Worm (Caenorhabditis elegans) whole organism, early embryonic: ENCODE data around the gene C27D6.12.
A peak's percentile ranks its signal among the peaks of the same experiment; 100 is the strongest.

ENCODE experiments used
- B0310.2 ChIP-seq: sonication (generic microtip); optimal IDR thresholded peaks from 2 replicates; lab custom pipeline; 2016; ENCODE audit warnings: mild to moderate bottlenecking, missing genetic modification characterization, missing compliant biosample characterization
- F13C5.2 ChIP-seq: sonication (generic microtip); optimal IDR thresholded peaks from 2 replicates; lab custom pipeline; 2017; ENCODE audit warnings: mild to moderate bottlenecking, missing genetic modification characterization, inconsistent platforms, missing compliant biosample characterization
- aly-1 ChIP-seq: sonication (generic microtip); optimal IDR thresholded peaks from 2 replicates; lab custom pipeline; 2016; ENCODE audit warnings: missing genetic modification characterization, missing compliant biosample characterization
- ama-1 ChIP-seq: fragments of 150-350 bp; optimal IDR thresholded peaks from 2 replicates; lab custom pipeline; 2014
- ceh-13 ChIP-seq: fragments of 200-800 bp; sonication (Bioruptor generic); optimal IDR thresholded peaks from 2 replicates; lab custom pipeline; 2018; ENCODE audit warnings: mild to moderate bottlenecking, missing genetic modification characterization, missing compliant biosample characterization
- ceh-36 ChIP-seq: sonication (generic microtip); optimal IDR thresholded peaks from 2 replicates; lab custom pipeline; 2016; ENCODE audit warnings: missing genetic modification characterization, inconsistent platforms, missing compliant biosample characterization
- ets-7 ChIP-seq: sonication (generic microtip); optimal IDR thresholded peaks from 2 replicates; lab custom pipeline; 2016; ENCODE audit warnings: missing genotype, missing genetic modification characterization, missing compliant biosample characterization
- flt-1 ChIP-seq: fragments of 200-800 bp; sonication (Bioruptor generic); IDR thresholded peaks from 2 replicates; pipeline ENCODE4 v1.3.6; 2022; ENCODE audit warnings: missing genetic modification characterization, missing compliant biosample characterization
- hmbx-1 ChIP-seq: sonication (generic microtip); optimal IDR thresholded peaks from 2 replicates; lab custom pipeline; 2016; ENCODE audit warnings: mild to moderate bottlenecking, missing genetic modification characterization, missing compliant biosample characterization
- hmg-4 ChIP-seq: fragments of 200-800 bp; sonication (Bioruptor generic); optimal IDR thresholded peaks from 2 replicates; lab custom pipeline; 2018; ENCODE audit warnings: mild to moderate bottlenecking, missing genetic modification characterization, missing compliant biosample characterization
- hnd-1 ChIP-seq: sonication (generic microtip); optimal IDR thresholded peaks from 2 replicates; lab custom pipeline; 2016; ENCODE audit warnings: missing genetic modification characterization, missing compliant biosample characterization
- pes-1 ChIP-seq: fragments of 200-800 bp; sonication (Bioruptor generic); IDR thresholded peaks from 2 replicates; pipeline ENCODE4 v1.3.6; 2022; ENCODE audit warnings: missing genetic modification reagents, missing genetic modification characterization, missing compliant biosample characterization
- scrt-1 ChIP-seq: fragments of 200-800 bp; sonication (Bioruptor generic); IDR thresholded peaks from 2 replicates; pipeline ENCODE4 v1.3.6; 2022; ENCODE audit warnings: missing genetic modification characterization, missing compliant biosample characterization
- sea-1 ChIP-seq: fragments of 200-800 bp; sonication (Bioruptor generic); conservative IDR thresholded peaks from 2 replicates; pipeline ENCODE4 v1.3.6; 2022; ENCODE audit warnings: missing genetic modification characterization, missing compliant biosample characterization
- tbx-11 ChIP-seq: fragments of 200-800 bp; sonication (Bioruptor generic); IDR thresholded peaks from 2 replicates; pipeline ENCODE4 v1.3.6; 2022; ENCODE audit warnings: missing genetic modification characterization, missing compliant biosample characterization
- tbx-37 ChIP-seq: fragments of 200-800 bp; sonication (Bioruptor generic); conservative IDR thresholded peaks from 2 replicates; pipeline ENCODE4 v1.3.6; 2022; ENCODE audit warnings: missing genetic modification reagents, missing genetic modification characterization, missing compliant biosample characterization
- tra-4 ChIP-seq: sonication (generic microtip); optimal IDR thresholded peaks from 2 replicates; lab custom pipeline; 2017; ENCODE audit warnings: missing genetic modification characterization, missing compliant biosample characterization

The C27D6.12 gene

ce11 chrII:5177902-5178301 lies at the start of gene C27D6.12:
C27D6.12 (minus strand) TSS chrII:5178002.
- TF ChIP-seq aly-1 (tag; lab: Kevin White, UChicago) (no peak), pes-1 (GFP tag; lab: Robert Waterston, UW) (no peak), scrt-1 (GFP tag; lab: Robert Waterston, UW) (no peak), sea-1 (GFP tag; lab: Robert Waterston, UW) (no peak), hmg-4 (no peak), flt-1 (no peak), B0310.2 (no peak), tbx-11 (GFP tag; lab: Robert Waterston, UW) (no peak), tra-4 (tag; lab: Kevin White, UChicago) (no peak), ama-1 (lab: Kevin White, UChicago) (no peak), tbx-37 (GFP tag; lab: Robert Waterston, UW) (no peak), hnd-1 (tag; lab: Kevin White, UChicago) (no peak), ets-7 (tag; lab: Kevin White, UChicago) (no peak), ceh-13 (no peak), F13C5.2 (tag; lab: Kevin White, UChicago) (no peak), ceh-36 (tag; lab: Kevin White, UChicago) (no peak), hmbx-1 (tag; lab: Kevin White, UChicago) (no peak)

ce11 chrII:5226309-5226708 lies 48.5 kb upstream of the C27D6.12 start:
- TF ChIP-seq tra-4 (tag; lab: Kevin White, UChicago): no peak
- peak; percentile 4 for TF ChIP-seq F13C5.2 (tag; lab: Kevin White, UChicago)
- peak; percentile 69 for TF ChIP-seq hmg-4

ce11 chrII:5225284-5225683 lies 47.5 kb upstream of the C27D6.12 start, which contains the start of gene dsh-1:
dsh-1 (minus strand) TSS chrII:5225384.
- TF ChIP-seq F13C5.2 (tag; lab: Kevin White, UChicago): no peak
- TF ChIP-seq ets-7 (tag; lab: Kevin White, UChicago): no peak
- TF ChIP-seq tra-4 (tag; lab: Kevin White, UChicago): no peak
- no peak for TF ChIP-seq tbx-37 (GFP tag; lab: Robert Waterston, UW)
- TF ChIP-seq sea-1 (GFP tag; lab: Robert Waterston, UW): no peak
- TF ChIP-seq ama-1 (lab: Kevin White, UChicago): no peak
- no peak for TF ChIP-seq ceh-36 (tag; lab: Kevin White, UChicago)
- TF ChIP-seq aly-1 (tag; lab: Kevin White, UChicago): no peak
- TF ChIP-seq flt-1: no peak
- no peak for TF ChIP-seq hmg-4
- TF ChIP-seq ceh-13: no peak
- TF ChIP-seq scrt-1 (GFP tag; lab: Robert Waterston, UW): no peak
- TF ChIP-seq B0310.2: no peak
- no peak for TF ChIP-seq hmbx-1 (tag; lab: Kevin White, UChicago)
- no peak for TF ChIP-seq pes-1 (GFP tag; lab: Robert Waterston, UW)
- no peak for TF ChIP-seq hnd-1 (tag; lab: Kevin White, UChicago)

ce11 chrII:5222830-5223229 lies 45.0 kb upstream of the C27D6.12 start:
- no peak for TF ChIP-seq pes-1 (GFP tag; lab: Robert Waterston, UW)
- no peak for TF ChIP-seq scrt-1 (GFP tag; lab: Robert Waterston, UW)
- no peak for TF ChIP-seq tra-4 (tag; lab: Kevin White, UChicago)
- no peak for TF ChIP-seq hnd-1 (tag; lab: Kevin White, UChicago)
- no peak for TF ChIP-seq ets-7 (tag; lab: Kevin White, UChicago)
- no peak for TF ChIP-seq hmg-4
- TF ChIP-seq flt-1: no peak
- TF ChIP-seq hmbx-1 (tag; lab: Kevin White, UChicago): no peak
- no peak for TF ChIP-seq tbx-37 (GFP tag; lab: Robert Waterston, UW)
- TF ChIP-seq aly-1 (tag; lab: Kevin White, UChicago): no peak
- no peak for TF ChIP-seq B0310.2
- TF ChIP-seq ama-1 (lab: Kevin White, UChicago): no peak
- no peak for TF ChIP-seq F13C5.2 (tag; lab: Kevin White, UChicago)
- no peak for TF ChIP-seq sea-1 (GFP tag; lab: Robert Waterston, UW)

- TF ChIP-seq scrt-1 (GFP tag; lab: Robert Waterston, UW) (no peak), ets-7 (tag; lab: Kevin White, UChicago) (no peak), sea-1 (GFP tag; lab: Robert Waterston, UW) (no peak), tra-4 (tag; lab: Kevin White, UChicago) (no peak), hnd-1 (tag; lab: Kevin White, UChicago) (no peak), aly-1 (tag; lab: Kevin White, UChicago) (no peak)
Measured at ce11 chrII:5220648-5221047, 42.8 kb upstream of the C27D6.12 start.

- no peak for TF ChIP-seq hnd-1 (tag; lab: Kevin White, UChicago)
- no peak for TF ChIP-seq pes-1 (GFP tag; lab: Robert Waterston, UW)
- no peak for TF ChIP-seq ceh-36 (tag; lab: Kevin White, UChicago)
- no peak for TF ChIP-seq F13C5.2 (tag; lab: Kevin White, UChicago)
- TF ChIP-seq flt-1: no peak
- TF ChIP-seq ama-1 (lab: Kevin White, UChicago): no peak
- no peak for TF ChIP-seq ets-7 (tag; lab: Kevin White, UChicago)
- no peak for TF ChIP-seq tbx-37 (GFP tag; lab: Robert Waterston, UW)
- no peak for TF ChIP-seq ceh-13
- TF ChIP-seq aly-1 (tag; lab: Kevin White, UChicago): no peak
- TF ChIP-seq tbx-11 (GFP tag; lab: Robert Waterston, UW): no peak
- no peak for TF ChIP-seq tra-4 (tag; lab: Kevin White, UChicago)
- no peak for TF ChIP-seq hmbx-1 (tag; lab: Kevin White, UChicago)
- TF ChIP-seq hmg-4: no peak
- TF ChIP-seq B0310.2: no peak
- no peak for TF ChIP-seq scrt-1 (GFP tag; lab: Robert Waterston, UW)
- TF ChIP-seq sea-1 (GFP tag; lab: Robert Waterston, UW): no peak
Measured at ce11 chrII:5218349-5218748, 40.5 kb upstream of the C27D6.12 start.

ce11 chrII:5212675-5213074 lies 34.9 kb upstream of the C27D6.12 start, which contains the start of gene C34F11.1:
C34F11.1 (plus strand) TSS chrII:5212975.
- TF ChIP-seq ets-7 (tag; lab: Kevin White, UChicago) (no peak), tbx-11 (GFP tag; lab: Robert Waterston, UW) (no peak), scrt-1 (GFP tag; lab: Robert Waterston, UW) (no peak), aly-1 (tag; lab: Kevin White, UChicago) (no peak), pes-1 (GFP tag; lab: Robert Waterston, UW) (no peak), hmbx-1 (tag; lab: Kevin White, UChicago) (no peak), hnd-1 (tag; lab: Kevin White, UChicago) (no peak), ceh-13 (no peak), tbx-37 (GFP tag; lab: Robert Waterston, UW) (no peak), F13C5.2 (tag; lab: Kevin White, UChicago) (no peak)
